Worm (Caenorhabditis elegans) whole organism, late embryonic: Measurements from ENCODE around the gene F58F12.12.

ENCODE experiments used
- K02D7.2 ChIP-seq: sonication (generic microtip); optimal IDR thresholded peaks from 2 replicates; lab custom pipeline; 2017; ENCODE audit warnings: mild to moderate bottlenecking, missing genetic modification characterization, missing compliant biosample characterization
- ama-1 ChIP-seq: fragments of 150-350 bp; optimal IDR thresholded peaks from 2 replicates; lab custom pipeline; 2014
- ceh-24 ChIP-seq: sonication (generic microtip); optimal IDR thresholded peaks from 2 replicates; lab custom pipeline; 2016; ENCODE audit warnings: mild to moderate bottlenecking, missing genetic modification characterization, missing compliant biosample characterization
- hlh-30 ChIP-seq: sonication (generic microtip); optimal IDR thresholded peaks from 2 replicates; lab custom pipeline; 2017; ENCODE audit warnings: antibody characterized with exemption, missing genetic modification characterization, missing compliant biosample characterization; ENCODE audit not compliant: insufficient read depth
- lin-11 ChIP-seq: fragments of 200-800 bp; sonication (Bioruptor generic); optimal IDR thresholded peaks from 2 replicates; lab custom pipeline; 2018; ENCODE audit warnings: mild to moderate bottlenecking, missing genetic modification characterization, missing compliant biosample characterization
- nhr-11 ChIP-seq: fragments of 150-350 bp; optimal IDR thresholded peaks from 2 replicates; lab custom pipeline; 2014; ENCODE audit warnings: missing biosample characterization, missing genetic modification characterization
- pha-2 ChIP-seq: sonication (generic microtip); optimal IDR thresholded peaks from 2 replicates; lab custom pipeline; 2017; ENCODE audit warnings: mild to moderate bottlenecking, missing genetic modification characterization, missing compliant biosample characterization
- rnt-1 ChIP-seq: sonication (generic microtip); optimal IDR thresholded peaks from 2 replicates; lab custom pipeline; 2016; ENCODE audit warnings: missing genetic modification characterization, missing compliant biosample characterization
- sox-4 ChIP-seq: sonication (generic microtip); optimal IDR thresholded peaks from 2 replicates; lab custom pipeline; 2017; ENCODE audit warnings: mild to moderate bottlenecking, missing genetic modification characterization, inconsistent platforms, missing compliant biosample characterization
- ttx-3 ChIP-seq: sonication (generic microtip); optimal IDR thresholded peaks from 2 replicates; lab custom pipeline; 2016; ENCODE audit warnings: missing genetic modification reagents, missing genetic modification characterization, missing compliant biosample characterization

DNA sequence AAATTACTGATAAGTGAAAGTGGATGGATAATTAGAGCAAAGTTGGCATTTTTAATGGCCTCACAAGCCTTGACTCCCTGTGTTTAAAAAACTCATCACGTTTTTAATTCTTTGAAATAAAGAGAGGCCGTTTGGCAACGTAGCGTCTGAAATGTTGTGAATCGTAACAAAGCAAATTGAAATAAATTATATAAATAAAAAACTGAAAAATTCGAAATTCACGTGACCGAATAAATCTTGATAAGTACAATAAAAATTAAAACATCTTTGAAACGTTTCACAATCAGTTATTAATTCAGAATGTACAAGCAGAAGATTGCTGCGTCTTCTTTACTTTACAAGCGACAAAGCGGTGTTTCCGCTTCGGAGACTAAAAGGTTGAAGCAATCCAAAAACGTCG lies 41.8 kb downstream of the F58F12.12 start, which contains the start of gene K03H9.3:
- no peak for TF ChIP-seq rnt-1 (tag; lab: Kevin White, UChicago)
- no peak for TF ChIP-seq hlh-30 (tag; lab: Kevin White, UChicago)
- TF ChIP-seq lin-11, result no peak
- no peak for TF ChIP-seq ceh-24 (tag; lab: Kevin White, UChicago)
- TF ChIP-seq K02D7.2 (tag; lab: Kevin White, UChicago), result no peak
- TF ChIP-seq ama-1 (lab: Kevin White, UChicago), result no peak
- no peak for TF ChIP-seq nhr-11 (tag; lab: Kevin White, UChicago)
- TF ChIP-seq ttx-3 (tag; lab: Kevin White, UChicago), result no peak
- TF ChIP-seq sox-4, result no peak
- TF ChIP-seq pha-2, result no peak
